Fruit fly (Drosophila melanogaster) whole organism, pupa: ENCODE data around the gene CG10802.

Experiments
- CG10348 ChIP-seq: fragments of 200-800 bp; sonication (Bioruptor generic); IDR thresholded peaks from 2 replicates; pipeline ENCODE4 v1.3.6; 2022; ENCODE audit warnings: missing biosample characterization, missing genetic modification characterization
- CG12605 ChIP-seq: fragments of 200-800 bp; sonication (Bioruptor generic); IDR thresholded peaks from 2 replicates; pipeline ENCODE4 v1.3.6; 2022; ENCODE audit warnings: missing biosample characterization, missing genetic modification characterization
- CG13204 ChIP-seq: fragments of 200-800 bp; sonication (Bioruptor generic); optimal IDR thresholded peaks from 2 replicates; lab custom pipeline; 2018; ENCODE audit warnings: missing biosample characterization, mild to moderate bottlenecking, missing genetic modification characterization, moderate library complexity
- CG14655 ChIP-seq: fragments of 200-800 bp; sonication (Bioruptor generic); optimal IDR thresholded peaks from 3 replicates; lab custom pipeline; 2017; ENCODE audit warnings: mild to moderate bottlenecking, missing biosample characterization, missing genetic modification reagents, missing genetic modification characterization
- CG15710 ChIP-seq: fragments of 200-800 bp; sonication (Bioruptor generic); optimal IDR thresholded peaks from 2 replicates; lab custom pipeline; 2018; ENCODE audit warnings: missing biosample characterization, mild to moderate bottlenecking, missing genetic modification characterization, moderate library complexity
- CG17806 ChIP-seq: fragments of 200-800 bp; sonication (Bioruptor generic); optimal IDR thresholded peaks from 2 replicates; lab custom pipeline; 2018; ENCODE audit warnings: missing biosample characterization, mild to moderate bottlenecking, missing genetic modification characterization, moderate library complexity
- CG32121 ChIP-seq: fragments of 200-800 bp; sonication (Bioruptor generic); IDR thresholded peaks from 2 replicates; pipeline ENCODE4 v1.3.6; 2022; ENCODE audit warnings: missing biosample characterization, missing genetic modification characterization
- CG34367 ChIP-seq: fragments of 200-800 bp; sonication (Bioruptor generic); optimal IDR thresholded peaks from 2 replicates; lab custom pipeline; 2018; ENCODE audit warnings: missing biosample characterization, mild to moderate bottlenecking, missing genetic modification characterization
- CG4496 ChIP-seq: fragments of 200-800 bp; sonication (Bioruptor generic); IDR thresholded peaks from 3 replicates; pipeline ENCODE4 v1.3.6; 2022; ENCODE audit warnings: missing biosample characterization, missing genetic modification characterization
- CG8159 ChIP-seq: fragments of 200-800 bp; sonication (Bioruptor generic); optimal IDR thresholded peaks from 3 replicates; lab custom pipeline; 2018; ENCODE audit warnings: missing biosample characterization, mild to moderate bottlenecking, missing genetic modification characterization, moderate library complexity
- CG8301 ChIP-seq: fragments of 200-800 bp; sonication (Bioruptor generic); optimal IDR thresholded peaks from 2 replicates; lab custom pipeline; 2018; ENCODE audit warnings: missing biosample characterization, mild to moderate bottlenecking, missing genetic modification characterization
- CG9948 ChIP-seq: fragments of 200-800 bp; sonication (Bioruptor generic); optimal IDR thresholded peaks from 2 replicates; lab custom pipeline; 2018; ENCODE audit warnings: missing biosample characterization, mild to moderate bottlenecking, missing genetic modification characterization, moderate library complexity
- D1 ChIP-seq: fragments of 200-800 bp; sonication (Bioruptor generic); optimal IDR thresholded peaks from 2 replicates; lab custom pipeline; 2018; ENCODE audit warnings: missing biosample characterization, mild to moderate bottlenecking, missing genetic modification characterization, moderate library complexity
- EcR ChIP-seq: fragments of 200-800 bp; sonication (Bioruptor generic); optimal IDR thresholded peaks from 3 replicates; lab custom pipeline; 2019; ENCODE audit warnings: missing biosample characterization, missing genetic modification characterization, mild to moderate bottlenecking, moderate library complexity, missing genetic modification reagents
- Ets98B ChIP-seq: fragments of 200-800 bp; sonication (Bioruptor generic); IDR thresholded peaks from 2 replicates; pipeline ENCODE4 v1.3.6; 2022; ENCODE audit warnings: missing biosample characterization, missing genetic modification characterization
- Pif1A ChIP-seq: fragments of 200-800 bp; sonication (Bioruptor generic); optimal IDR thresholded peaks from 3 replicates; lab custom pipeline; 2016; ENCODE audit warnings: missing biosample characterization, missing genetic modification characterization
- Pif1B ChIP-seq: fragments of 200-800 bp; sonication (Bioruptor generic); optimal IDR thresholded peaks from 3 replicates; lab custom pipeline; 2016; ENCODE audit warnings: missing biosample characterization, missing genetic modification characterization
- Snoo ChIP-seq: fragments of 200-800 bp; sonication (Bioruptor generic); optimal IDR thresholded peaks from 3 replicates; lab custom pipeline; 2017; ENCODE audit warnings: missing biosample characterization, mild to moderate bottlenecking, missing genetic modification characterization, inconsistent platforms
- fd96Ca ChIP-seq: fragments of 200-800 bp; sonication (Bioruptor generic); IDR thresholded peaks from 3 replicates; pipeline ENCODE4 v1.3.6; 2022; ENCODE audit warnings: missing biosample characterization, missing genetic modification characterization
- gl ChIP-seq: fragments of 200-800 bp; sonication (Bioruptor generic); optimal IDR thresholded peaks from 2 replicates; lab custom pipeline; 2018; ENCODE audit warnings: missing biosample characterization, mild to moderate bottlenecking, missing genetic modification characterization
- rn ChIP-seq: fragments of 200-800 bp; sonication (Bioruptor generic); IDR thresholded peaks from 2 replicates; pipeline ENCODE4 v1.3.6; 2022; ENCODE audit warnings: missing biosample characterization, missing genetic modification characterization

CG10802 gene

DNA sequence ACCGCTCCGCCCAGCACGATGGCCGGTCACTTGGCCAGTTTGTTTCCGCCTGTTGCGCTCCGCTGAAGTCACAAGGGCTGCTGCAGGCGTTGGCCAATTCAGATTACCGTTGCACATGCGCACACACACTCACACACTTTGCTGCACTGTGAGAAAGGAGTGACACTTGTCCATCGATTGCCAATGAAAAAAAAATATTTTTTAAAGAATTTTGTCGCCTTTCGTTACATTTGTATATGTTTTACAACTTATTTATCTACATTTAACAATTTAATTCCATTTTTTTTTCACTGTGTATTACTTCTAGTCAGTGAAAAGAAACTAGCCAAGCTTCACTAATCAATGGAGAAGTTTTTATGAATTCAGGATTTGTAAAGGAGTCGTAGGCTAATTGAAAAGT lies 6.8 kb upstream of the CG10802 start:
- TF ChIP-seq CG17806 (tag; lab: Kevin White, UChicago) (peak; percentile 73), EcR (GFP tag; lab: Kevin White, UChicago) (no peak), Snoo (tag; lab: Kevin White, UChicago) (peak; percentile 69), CG32121 (peak; percentile 65), CG13204 (GFP tag; lab: Kevin White, UChicago) (no peak), CG8301 (peak; percentile 78), CG12605 (GFP tag; lab: Robert Waterston, UW) (peak; percentile 68), rn (peak; percentile 61), CG9948 (peak; percentile 69), Pif1B (peak; percentile 67), CG8159 (tag; lab: Kevin White, UChicago) (peak; percentile 74), D1 (tag; lab: Kevin White, UChicago) (peak; percentile 26), fd96Ca (GFP tag; lab: Robert Waterston, UW) (peak; percentile 52; the same call in 2 of the 3 replicates), CG34367 (tag; lab: Kevin White, UChicago) (peak; percentile 63), Ets98B (GFP tag; lab: Robert Waterston, UW) (peak; percentile 74), CG15710 (tag; lab: Kevin White, UChicago) (peak; percentile 64), CG10348 (GFP tag; lab: Robert Waterston, UW) (peak; percentile 22; the same call in 1 of the 2 replicates), CG4496 (GFP tag; lab: Robert Waterston, UW) (peak; percentile 87), CG14655 (GFP tag; lab: Kevin White, UChicago) (peak; percentile 85), Pif1A (peak; percentile 72), gl (peak; percentile 18)
- TF ChIP-seq, all 21 proteins: peak for 19

- TF ChIP-seq fd96Ca (GFP tag; lab: Robert Waterston, UW) (no peak), EcR (GFP tag; lab: Kevin White, UChicago) (peak; percentile 43), CG34367 (tag; lab: Kevin White, UChicago) (no peak), Ets98B (GFP tag; lab: Robert Waterston, UW) (peak; percentile 40; the same call in 1 of the 2 replicates), CG4496 (GFP tag; lab: Robert Waterston, UW) (peak; percentile 34; the same call in 1 of the 3 replicates), D1 (tag; lab: Kevin White, UChicago) (peak; percentile 33)
These were observed 1.7 kb upstream of the CG10802 start for dm6 chrX:3481034-3481433.

- TF ChIP-seq CG12605 (GFP tag; lab: Robert Waterston, UW), result no peak
- no peak for TF ChIP-seq CG9948
- no peak for TF ChIP-seq fd96Ca (GFP tag; lab: Robert Waterston, UW)
- no peak for TF ChIP-seq CG14655 (GFP tag; lab: Kevin White, UChicago)
- no peak for TF ChIP-seq CG8301
- TF ChIP-seq Snoo (tag; lab: Kevin White, UChicago), result no peak
- TF ChIP-seq CG34367 (tag; lab: Kevin White, UChicago), result no peak
These were observed 2.5 kb downstream of the CG10802 start, which contains the start of the genes CG14270 and CG10803 for dm6 chrX:3485304-3485703. Gene CG14270 (minus strand): TSS chrX:3485378. Gene CG10803 (plus strand): TSS chrX:3485650.

DNA sequence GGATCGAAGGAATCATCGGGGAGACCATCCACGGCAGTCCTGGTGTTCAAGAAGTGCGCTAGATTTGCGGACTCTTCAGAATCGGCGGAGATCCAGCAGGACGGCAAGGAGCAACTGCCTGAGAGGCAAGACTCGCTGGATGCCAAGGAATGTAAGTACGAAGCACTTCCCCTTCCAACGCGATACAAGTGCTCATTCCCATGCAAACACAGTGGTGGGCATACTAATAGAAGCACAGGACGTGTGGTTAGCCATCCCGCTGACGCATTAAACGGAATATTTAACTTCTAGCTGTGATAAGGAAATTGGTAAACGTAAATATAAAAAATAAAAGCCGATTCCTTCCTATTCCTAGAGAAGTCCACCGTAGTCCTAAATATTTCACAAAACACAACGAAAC lies 3.1 kb downstream of the CG10802 start:
- TF ChIP-seq Ets98B (GFP tag; lab: Robert Waterston, UW) (no peak), CG12605 (GFP tag; lab: Robert Waterston, UW) (no peak), Pif1A (no peak), CG15710 (tag; lab: Kevin White, UChicago) (no peak), CG9948 (no peak), Snoo (tag; lab: Kevin White, UChicago) (no peak), D1 (tag; lab: Kevin White, UChicago) (no peak), CG10348 (GFP tag; lab: Robert Waterston, UW) (no peak), CG8301 (no peak), fd96Ca (GFP tag; lab: Robert Waterston, UW) (no peak), CG32121 (no peak), CG4496 (GFP tag; lab: Robert Waterston, UW) (no peak), rn (no peak), CG17806 (tag; lab: Kevin White, UChicago) (no peak), Pif1B (no peak), CG8159 (tag; lab: Kevin White, UChicago) (no peak), CG14655 (GFP tag; lab: Kevin White, UChicago) (no peak)

- TF ChIP-seq CG4496 (GFP tag; lab: Robert Waterston, UW), result peak; percentile 48; the same call in 2 of the 3 replicates
- TF ChIP-seq fd96Ca (GFP tag; lab: Robert Waterston, UW), result 0 out of 3 replicates have a peak, but pooled peaks have one; percentile 29
- no peak for TF ChIP-seq Snoo (tag; lab: Kevin White, UChicago)
- TF ChIP-seq, all 21 proteins: peak for 2
These were observed 21.5 kb downstream of the CG10802 start for dm6 chrX:3504251-3504650.

- no peak for TF ChIP-seq CG9948
- no peak for TF ChIP-seq CG8159 (tag; lab: Kevin White, UChicago)
- no peak for TF ChIP-seq CG4496 (GFP tag; lab: Robert Waterston, UW)
- TF ChIP-seq gl, result no peak
- TF ChIP-seq rn, result no peak
- no peak for TF ChIP-seq CG13204 (GFP tag; lab: Kevin White, UChicago)
- TF ChIP-seq CG34367 (tag; lab: Kevin White, UChicago), result no peak
- no peak for TF ChIP-seq CG14655 (GFP tag; lab: Kevin White, UChicago)
- TF ChIP-seq CG32121, result no peak
- no peak for TF ChIP-seq Pif1B
- no peak for TF ChIP-seq CG10348 (GFP tag; lab: Robert Waterston, UW)
- TF ChIP-seq fd96Ca (GFP tag; lab: Robert Waterston, UW), result no peak
These were observed 22.0 kb downstream of the CG10802 start, which contains the start of gene Gas8 for dm6 chrX:3504751-3505150. Gene Gas8 (minus strand): TSS chrX:3504851.
